Worm (Caenorhabditis elegans) whole organism, early embryonic: ENCODE results near the gene Y44A6C.1.

ENCODE experiments used
- B0310.2 ChIP-seq: sonication (generic microtip); optimal IDR thresholded peaks from 2 replicates; lab custom pipeline; 2016; ENCODE audit warnings: mild to moderate bottlenecking, missing genetic modification characterization, missing compliant biosample characterization
- ama-1 ChIP-seq: fragments of 150-350 bp; optimal IDR thresholded peaks from 2 replicates; lab custom pipeline; 2014
- ceh-13 ChIP-seq: fragments of 200-800 bp; sonication (Bioruptor generic); optimal IDR thresholded peaks from 2 replicates; lab custom pipeline; 2018; ENCODE audit warnings: mild to moderate bottlenecking, missing genetic modification characterization, missing compliant biosample characterization
- ceh-36 ChIP-seq: sonication (generic microtip); optimal IDR thresholded peaks from 2 replicates; lab custom pipeline; 2016; ENCODE audit warnings: missing genetic modification characterization, inconsistent platforms, missing compliant biosample characterization
- flt-1 ChIP-seq: fragments of 200-800 bp; sonication (Bioruptor generic); IDR thresholded peaks from 2 replicates; pipeline ENCODE4 v1.3.6; 2022; ENCODE audit warnings: missing genetic modification characterization, missing compliant biosample characterization
- hmbx-1 ChIP-seq: sonication (generic microtip); optimal IDR thresholded peaks from 2 replicates; lab custom pipeline; 2016; ENCODE audit warnings: mild to moderate bottlenecking, missing genetic modification characterization, missing compliant biosample characterization
- hmg-4 ChIP-seq: fragments of 200-800 bp; sonication (Bioruptor generic); optimal IDR thresholded peaks from 2 replicates; lab custom pipeline; 2018; ENCODE audit warnings: mild to moderate bottlenecking, missing genetic modification characterization, missing compliant biosample characterization
- pes-1 ChIP-seq: fragments of 200-800 bp; sonication (Bioruptor generic); IDR thresholded peaks from 2 replicates; pipeline ENCODE4 v1.3.6; 2022; ENCODE audit warnings: missing genetic modification reagents, missing genetic modification characterization, missing compliant biosample characterization
- tbx-11 ChIP-seq: fragments of 200-800 bp; sonication (Bioruptor generic); IDR thresholded peaks from 2 replicates; pipeline ENCODE4 v1.3.6; 2022; ENCODE audit warnings: missing genetic modification characterization, missing compliant biosample characterization
- tbx-37 ChIP-seq: fragments of 200-800 bp; sonication (Bioruptor generic); conservative IDR thresholded peaks from 2 replicates; pipeline ENCODE4 v1.3.6; 2022; ENCODE audit warnings: missing genetic modification reagents, missing genetic modification characterization, missing compliant biosample characterization
- tra-4 ChIP-seq: sonication (generic microtip); optimal IDR thresholded peaks from 2 replicates; lab custom pipeline; 2017; ENCODE audit warnings: missing genetic modification characterization, missing compliant biosample characterization

- TF ChIP-seq ama-1 (lab: Kevin White, UChicago) (no peak), tbx-11 (no peak), ceh-13 (GFP tag; lab: Kevin White, UChicago) (no peak), flt-1 (GFP tag; lab: Robert Waterston, UW) (no peak), hmbx-1 (no peak), hmg-4 (GFP tag; lab: Kevin White, UChicago) (no peak), ceh-36 (no peak), tbx-37 (no peak), pes-1 (GFP tag; lab: Robert Waterston, UW) (no peak), B0310.2 (no peak), tra-4 (no peak)
Observed at ce11 chrV:20731787-20732186, 18.1 kb downstream of the Y44A6C.1 start, which contains the start of gene srxa-1.
